Fruit fly (Drosophila melanogaster) whole organism, pupa: Measurements from ENCODE around the gene qless.

Source experiments
- CG10348 ChIP-seq: fragments of 200-800 bp; sonication (Bioruptor generic); IDR thresholded peaks from 2 replicates; pipeline ENCODE4 v1.3.6; 2022; ENCODE audit warnings: missing biosample characterization, missing genetic modification characterization
- CG12605 ChIP-seq: fragments of 200-800 bp; sonication (Bioruptor generic); IDR thresholded peaks from 2 replicates; pipeline ENCODE4 v1.3.6; 2022; ENCODE audit warnings: missing biosample characterization, missing genetic modification characterization
- CG13204 ChIP-seq: fragments of 200-800 bp; sonication (Bioruptor generic); optimal IDR thresholded peaks from 2 replicates; lab custom pipeline; 2018; ENCODE audit warnings: missing biosample characterization, mild to moderate bottlenecking, missing genetic modification characterization, moderate library complexity
- CG14655 ChIP-seq: fragments of 200-800 bp; sonication (Bioruptor generic); optimal IDR thresholded peaks from 3 replicates; lab custom pipeline; 2017; ENCODE audit warnings: mild to moderate bottlenecking, missing biosample characterization, missing genetic modification reagents, missing genetic modification characterization
- CG15710 ChIP-seq: fragments of 200-800 bp; sonication (Bioruptor generic); optimal IDR thresholded peaks from 2 replicates; lab custom pipeline; 2018; ENCODE audit warnings: missing biosample characterization, mild to moderate bottlenecking, missing genetic modification characterization, moderate library complexity
- CG17806 ChIP-seq: fragments of 200-800 bp; sonication (Bioruptor generic); optimal IDR thresholded peaks from 2 replicates; lab custom pipeline; 2018; ENCODE audit warnings: missing biosample characterization, mild to moderate bottlenecking, missing genetic modification characterization, moderate library complexity
- CG32121 ChIP-seq: fragments of 200-800 bp; sonication (Bioruptor generic); IDR thresholded peaks from 2 replicates; pipeline ENCODE4 v1.3.6; 2022; ENCODE audit warnings: missing biosample characterization, missing genetic modification characterization
- CG34367 ChIP-seq: fragments of 200-800 bp; sonication (Bioruptor generic); optimal IDR thresholded peaks from 2 replicates; lab custom pipeline; 2018; ENCODE audit warnings: missing biosample characterization, mild to moderate bottlenecking, missing genetic modification characterization
- CG4496 ChIP-seq: fragments of 200-800 bp; sonication (Bioruptor generic); IDR thresholded peaks from 3 replicates; pipeline ENCODE4 v1.3.6; 2022; ENCODE audit warnings: missing biosample characterization, missing genetic modification characterization
- CG8159 ChIP-seq: fragments of 200-800 bp; sonication (Bioruptor generic); optimal IDR thresholded peaks from 3 replicates; lab custom pipeline; 2018; ENCODE audit warnings: missing biosample characterization, mild to moderate bottlenecking, missing genetic modification characterization, moderate library complexity
- CG8301 ChIP-seq: fragments of 200-800 bp; sonication (Bioruptor generic); optimal IDR thresholded peaks from 2 replicates; lab custom pipeline; 2018; ENCODE audit warnings: missing biosample characterization, mild to moderate bottlenecking, missing genetic modification characterization
- CG9948 ChIP-seq: fragments of 200-800 bp; sonication (Bioruptor generic); optimal IDR thresholded peaks from 2 replicates; lab custom pipeline; 2018; ENCODE audit warnings: missing biosample characterization, mild to moderate bottlenecking, missing genetic modification characterization, moderate library complexity
- D1 ChIP-seq: fragments of 200-800 bp; sonication (Bioruptor generic); optimal IDR thresholded peaks from 2 replicates; lab custom pipeline; 2018; ENCODE audit warnings: missing biosample characterization, mild to moderate bottlenecking, missing genetic modification characterization, moderate library complexity
- EcR ChIP-seq: fragments of 200-800 bp; sonication (Bioruptor generic); optimal IDR thresholded peaks from 3 replicates; lab custom pipeline; 2019; ENCODE audit warnings: missing biosample characterization, missing genetic modification characterization, mild to moderate bottlenecking, moderate library complexity, missing genetic modification reagents
- Ets98B ChIP-seq: fragments of 200-800 bp; sonication (Bioruptor generic); IDR thresholded peaks from 2 replicates; pipeline ENCODE4 v1.3.6; 2022; ENCODE audit warnings: missing biosample characterization, missing genetic modification characterization
- Pif1A ChIP-seq: fragments of 200-800 bp; sonication (Bioruptor generic); optimal IDR thresholded peaks from 3 replicates; lab custom pipeline; 2016; ENCODE audit warnings: missing biosample characterization, missing genetic modification characterization
- Pif1B ChIP-seq: fragments of 200-800 bp; sonication (Bioruptor generic); optimal IDR thresholded peaks from 3 replicates; lab custom pipeline; 2016; ENCODE audit warnings: missing biosample characterization, missing genetic modification characterization
- Snoo ChIP-seq: fragments of 200-800 bp; sonication (Bioruptor generic); optimal IDR thresholded peaks from 3 replicates; lab custom pipeline; 2017; ENCODE audit warnings: missing biosample characterization, mild to moderate bottlenecking, missing genetic modification characterization, inconsistent platforms
- fd96Ca ChIP-seq: fragments of 200-800 bp; sonication (Bioruptor generic); IDR thresholded peaks from 3 replicates; pipeline ENCODE4 v1.3.6; 2022; ENCODE audit warnings: missing biosample characterization, missing genetic modification characterization
- gl ChIP-seq: fragments of 200-800 bp; sonication (Bioruptor generic); optimal IDR thresholded peaks from 2 replicates; lab custom pipeline; 2018; ENCODE audit warnings: missing biosample characterization, mild to moderate bottlenecking, missing genetic modification characterization
- rn ChIP-seq: fragments of 200-800 bp; sonication (Bioruptor generic); IDR thresholded peaks from 2 replicates; pipeline ENCODE4 v1.3.6; 2022; ENCODE audit warnings: missing biosample characterization, missing genetic modification characterization

Gene qless

dm6 chr3R:31287522-31287921 is 35.1 kb upstream of the qless start:
- TF ChIP-seq Pif1B (GFP tag; lab: Kevin White, UChicago), result peak; percentile 36
- peak; percentile 40 for TF ChIP-seq Pif1A
- no peak for TF ChIP-seq CG13204 (GFP tag; lab: Kevin White, UChicago)
- TF ChIP-seq CG4496 (GFP tag; lab: Robert Waterston, UW), result peak; percentile 66; the same call in 1 of the 3 replicates
- TF ChIP-seq CG17806 (tag; lab: Kevin White, UChicago), result peak; percentile 30
- TF ChIP-seq CG14655 (GFP tag; lab: Kevin White, UChicago), result peak; percentile 45
- peak; percentile 23 for TF ChIP-seq CG8301 (tag; lab: Kevin White, UChicago)
- TF ChIP-seq gl, result no peak
- TF ChIP-seq CG34367 (tag; lab: Kevin White, UChicago), result peak; percentile 10
- peak; percentile 35 for TF ChIP-seq CG8159 (tag; lab: Kevin White, UChicago)
- peak; percentile 34 for TF ChIP-seq CG9948
- TF ChIP-seq CG15710 (tag; lab: Kevin White, UChicago), result no peak
- no peak for TF ChIP-seq CG12605 (GFP tag; lab: Robert Waterston, UW)
- TF ChIP-seq Snoo (tag; lab: Kevin White, UChicago), result no peak
- no peak for TF ChIP-seq rn (GFP tag; lab: Robert Waterston, UW)
- 0 out of 2 replicates have a peak, but pooled peaks have one; percentile 15 for TF ChIP-seq Ets98B (GFP tag; lab: Robert Waterston, UW)
- no peak for TF ChIP-seq CG10348 (GFP tag; lab: Robert Waterston, UW)
- TF ChIP-seq fd96Ca (GFP tag; lab: Robert Waterston, UW), result peak; percentile 26; the same call in 1 of the 3 replicates
- TF ChIP-seq EcR (GFP tag; lab: Kevin White, UChicago), result no peak
- no peak for TF ChIP-seq D1
- no peak for TF ChIP-seq CG32121 (GFP tag; lab: Robert Waterston, UW)

dm6 chr3R:31285791-31286190 is 33.4 kb upstream of the qless start:
- TF ChIP-seq CG10348 (GFP tag; lab: Robert Waterston, UW), result no peak
- TF ChIP-seq CG8159 (tag; lab: Kevin White, UChicago), result peak; percentile 62
- peak; percentile 39 for TF ChIP-seq CG34367 (tag; lab: Kevin White, UChicago)
- peak; percentile 51 for TF ChIP-seq CG14655 (GFP tag; lab: Kevin White, UChicago)
- peak; percentile 51 for TF ChIP-seq CG9948
- TF ChIP-seq CG32121 (GFP tag; lab: Robert Waterston, UW), result no peak
- TF ChIP-seq CG15710 (tag; lab: Kevin White, UChicago), result peak; percentile 51
- TF ChIP-seq CG17806 (tag; lab: Kevin White, UChicago), result peak; percentile 50
- peak; percentile 20 for TF ChIP-seq CG8301 (tag; lab: Kevin White, UChicago)

dm6 chr3R:31270783-31271427 is 18.5 kb upstream of the qless start:
- TF ChIP-seq CG8159 (tag; lab: Kevin White, UChicago) (peak; percentile 15), CG15710 (tag; lab: Kevin White, UChicago) (no peak)

- TF ChIP-seq CG8301 (tag; lab: Kevin White, UChicago) (no peak), CG14655 (GFP tag; lab: Kevin White, UChicago) (no peak), CG10348 (GFP tag; lab: Robert Waterston, UW) (no peak), CG15710 (tag; lab: Kevin White, UChicago) (no peak), Snoo (tag; lab: Kevin White, UChicago) (no peak), gl (no peak), D1 (no peak), EcR (GFP tag; lab: Kevin White, UChicago) (no peak), fd96Ca (GFP tag; lab: Robert Waterston, UW) (no peak), CG9948 (no peak), CG8159 (tag; lab: Kevin White, UChicago) (no peak)
These were observed 13.0 kb upstream of the qless start, which contains the start of gene ppk24 for dm6 chr3R:31265430-31265829. TSS of gene ppk24 (plus strand) at chr3R:31265730.

dm6 chr3R:31263934-31264333 is 11.5 kb upstream of the qless start:
- TF ChIP-seq CG34367 (tag; lab: Kevin White, UChicago), result no peak
- TF ChIP-seq CG10348 (GFP tag; lab: Robert Waterston, UW), result no peak
- TF ChIP-seq CG15710 (tag; lab: Kevin White, UChicago), result no peak

dm6 chr3R:31262298-31262697 is 9.9 kb upstream of the qless start, which contains the start of gene CAH5:
TSS of gene CAH5 (plus strand) at chr3R:31262598.
- TF ChIP-seq CG12605 (GFP tag; lab: Robert Waterston, UW), result no peak
- TF ChIP-seq fd96Ca (GFP tag; lab: Robert Waterston, UW), result no peak

dm6 chr3R:31259947-31260346 is 7.5 kb upstream of the qless start, which contains the start of gene CAH16:
TSS of gene CAH16 (plus strand) at chr3R:31260247.
- no peak for TF ChIP-seq fd96Ca (GFP tag; lab: Robert Waterston, UW)
- TF ChIP-seq CG4496 (GFP tag; lab: Robert Waterston, UW), result no peak
- TF ChIP-seq CG34367 (tag; lab: Kevin White, UChicago), result no peak
- TF ChIP-seq Ets98B (GFP tag; lab: Robert Waterston, UW), result no peak
- no peak for TF ChIP-seq Pif1B (GFP tag; lab: Kevin White, UChicago)
- no peak for TF ChIP-seq CG32121 (GFP tag; lab: Robert Waterston, UW)
- TF ChIP-seq CG13204 (GFP tag; lab: Kevin White, UChicago), result no peak
- no peak for TF ChIP-seq CG9948
- no peak for TF ChIP-seq EcR (GFP tag; lab: Kevin White, UChicago)
- TF ChIP-seq CG14655 (GFP tag; lab: Kevin White, UChicago), result no peak
- TF ChIP-seq Snoo (tag; lab: Kevin White, UChicago), result no peak
- no peak for TF ChIP-seq D1
- TF ChIP-seq CG8301 (tag; lab: Kevin White, UChicago), result no peak
- TF ChIP-seq CG8159 (tag; lab: Kevin White, UChicago), result no peak
- TF ChIP-seq CG12605 (GFP tag; lab: Robert Waterston, UW), result no peak
